Fruit fly (Drosophila melanogaster): ENCODE data around the gene CG43349.

The CG43349 gene

dm6 chr2L:1169867-1170415 lies 30.1 kb upstream of the CG43349 start, which contains the start of the genes CG31922 and Plap (continued):
- peak; percentile 39 for TF ChIP-seq CG7928 (GFP tag; optimal IDR thresholded peaks at IDR 0.05)
- peak; percentile 56 for TF ChIP-seq CG4820 (GFP tag; optimal IDR thresholded peaks at IDR 0.05)
- no peak for TF ChIP-seq odd (GFP tag; optimal IDR thresholded peaks at IDR 0.05)
- TF ChIP-seq Drgx (GFP tag; IDR thresholded peaks at IDR 0.05) = no peak
- TF ChIP-seq CG4617 (GFP tag; optimal IDR thresholded peaks at IDR 0.05; ENCODE audit: borderline replicate concordance) = peak; percentile 68
- TF ChIP-seq nerfin-1 (tag; optimal IDR thresholded peaks at IDR 0.05) = peak; percentile 64
- peak; percentile 77 for TF ChIP-seq CG17361 (GFP tag; IDR thresholded peaks at IDR 0.05)
- no peak; the same call in 1 of the 2 replicates for TF ChIP-seq onecut (GFP tag; IDR thresholded peaks at IDR 0.05)
- TF ChIP-seq CG7963 (GFP tag; IDR thresholded peaks at IDR 0.05; ENCODE audit: partially characterized antibody) = no peak
- no peak for TF ChIP-seq Trl (optimal IDR thresholded peaks at IDR 0.05)
- peak; percentile 45 for TF ChIP-seq Trl (GFP tag; optimal IDR thresholded peaks at IDR 0.05)
- TF ChIP-seq ab (GFP tag; optimal IDR thresholded peaks at IDR 0.05) = peak; percentile 37
- peak; percentile 75; the same call in 2 of the 4 replicates for TF ChIP-seq chinmo (GFP tag; IDR thresholded peaks at IDR 0.05; ENCODE audit: partially characterized antibody)
- TF ChIP-seq gro (GFP tag; optimal IDR thresholded peaks at IDR 0.05) = peak; percentile 31
- no peak for TF ChIP-seq CG10959 (GFP tag; IDR thresholded peaks at IDR 0.05)
- TF ChIP-seq CG18011 (GFP tag; optimal IDR thresholded peaks at IDR 0.05) = peak; percentile 53
- TF ChIP-seq toy (GFP tag; IDR thresholded peaks at IDR 0.05) = no peak
- TF ChIP-seq Xbp1 (GFP tag; optimal IDR thresholded peaks at IDR 0.05) = peak; percentile 73
- TF ChIP-seq CG30020 (tag; optimal IDR thresholded peaks at IDR 0.05) = peak; percentile 68
- TF ChIP-seq CG15073 (GFP tag; optimal IDR thresholded peaks at IDR 0.05) = no peak
- TF ChIP-seq mld (GFP tag; IDR thresholded peaks at IDR 0.05; ENCODE audit: partially characterized antibody) = peak; percentile 82; the same call in 2 of the 3 replicates
- peak; percentile 58 for TF ChIP-seq Fer3 (tag; optimal IDR thresholded peaks at IDR 0.05)
- TF ChIP-seq CG4404 (GFP tag; IDR thresholded peaks at IDR 0.05) = peak; percentile 67
- peak; percentile 70 for TF ChIP-seq CG6272 (GFP tag; IDR thresholded peaks at IDR 0.05)
- no peak for TF ChIP-seq grn (GFP tag; optimal IDR thresholded peaks at IDR 0.05)
- TF ChIP-seq tap (tag; optimal IDR thresholded peaks at IDR 0.05) = no peak
- TF ChIP-seq CG10565 (GFP tag; optimal IDR thresholded peaks at IDR 0.05) = no peak
- no peak for TF ChIP-seq CG6683 (GFP tag; optimal IDR thresholded peaks at IDR 0.05)
- peak; percentile 64 for TF ChIP-seq Bdp1 (GFP tag; optimal IDR thresholded peaks at IDR 0.05)
- TF ChIP-seq Ets65A (GFP tag) = peak; percentile 95
- no peak for TF ChIP-seq btn (GFP tag; optimal IDR thresholded peaks at IDR 0.05)
- no peak for TF ChIP-seq Sox100B (GFP tag; optimal IDR thresholded peaks at IDR 0.05)
- no peak for TF ChIP-seq crol (GFP tag; IDR thresholded peaks at IDR 0.05)
- TF ChIP-seq Hand (GFP tag; optimal IDR thresholded peaks at IDR 0.05) = no peak
- TF ChIP-seq CG12744 (GFP tag; optimal IDR thresholded peaks at IDR 0.05) = peak; percentile 67
- peak; percentile 69 for TF ChIP-seq CG1647 (GFP tag; optimal IDR thresholded peaks at IDR 0.05)
- TF ChIP-seq Atf3 (GFP tag; optimal IDR thresholded peaks at IDR 0.05) = peak; percentile 54
- peak; percentile 34 to 53 for TF ChIP-seq chif (GFP tag; optimal IDR thresholded peaks at IDR 0.05)
- TF ChIP-seq CG1602 (GFP tag; optimal IDR thresholded peaks at IDR 0.05) = peak; percentile 62
- TF ChIP-seq CG32532 (GFP tag; IDR thresholded peaks at IDR 0.05) = peak; percentile 60
- TF ChIP-seq Ptx1 (GFP tag; IDR thresholded peaks at IDR 0.05) = peak; percentile 61; the same call in 1 of the 2 replicates
- TF ChIP-seq CG14667 (GFP tag; IDR thresholded peaks at IDR 0.05) = no peak
- peak; percentile 38 for TF ChIP-seq dm (GFP tag; optimal IDR thresholded peaks at IDR 0.05)
- TF ChIP-seq CG15269 (tag; optimal IDR thresholded peaks at IDR 0.05) = no peak
- TF ChIP-seq CG3065 (GFP tag; optimal IDR thresholded peaks at IDR 0.05) = no peak
- peak; percentile 96 for TF ChIP-seq Dll (GFP tag; IDR thresholded peaks at IDR 0.05; ENCODE audit: partially characterized antibody)
- no peak for TF ChIP-seq CG6854 (GFP tag; optimal IDR thresholded peaks at IDR 0.05)
- peak; percentile 74 for TF ChIP-seq stwl (tag; optimal IDR thresholded peaks at IDR 0.05)
- no peak for TF ChIP-seq Mes4 (GFP tag; optimal IDR thresholded peaks at IDR 0.05)
- TF ChIP-seq CG17612 (GFP tag; IDR thresholded peaks at IDR 0.05) = no peak
- TF ChIP-seq ro (GFP tag; IDR thresholded peaks at IDR 0.05) = no peak

Measured in whole organism, embryonic.